Worm (Caenorhabditis elegans) whole organism, L4 larva: ENCODE measurements around the gene blos-7.

Source experiments
- D1046.2 ChIP-seq: fragments of 200-800 bp; sonication (Bioruptor generic); IDR thresholded peaks from 2 replicates; pipeline ENCODE4 v1.3.6; 2022; ENCODE audit warnings: missing genetic modification characterization, missing compliant biosample characterization
- F26F4.8 ChIP-seq: fragments of 200-800 bp; sonication (Bioruptor generic); conservative IDR thresholded peaks from 2 replicates; pipeline ENCODE4 v1.3.6; 2022; ENCODE audit warnings: missing genetic modification characterization, missing compliant biosample characterization
- F44E2.7 ChIP-seq: fragments of 200-800 bp; sonication (Bioruptor generic); IDR thresholded peaks from 2 replicates; pipeline ENCODE4 v2.1.2; 2022; ENCODE audit warnings: missing genetic modification characterization, missing compliant biosample characterization
- T26A8.4 ChIP-seq: fragments of 200-800 bp; sonication (Bioruptor generic); IDR thresholded peaks from 2 replicates; pipeline ENCODE4 v1.3.6; 2022; ENCODE audit warnings: missing genetic modification characterization, missing compliant biosample characterization
- Y105C5A.15 ChIP-seq: fragments of 200-800 bp; sonication (Bioruptor generic); IDR thresholded peaks from 2 replicates; pipeline ENCODE4 v1.3.6; 2022; ENCODE audit warnings: missing genetic modification characterization, missing compliant biosample characterization
- Y48G9A.11 ChIP-seq: fragments of 200-800 bp; sonication (Bioruptor generic); IDR thresholded peaks from 2 replicates; pipeline ENCODE4 v1.3.6; 2022; ENCODE audit warnings: missing genetic modification reagents, missing genetic modification characterization, missing compliant biosample characterization
- Y75B8A.6 ChIP-seq: fragments of 200-800 bp; sonication (Bioruptor generic); IDR thresholded peaks from 2 replicates; pipeline ENCODE4 v1.3.6; 2022; ENCODE audit warnings: missing genetic modification reagents, missing genetic modification characterization, missing compliant biosample characterization
- ZK337.2 ChIP-seq: fragments of 200-800 bp; sonication (Bioruptor generic); IDR thresholded peaks from 2 replicates; pipeline ENCODE4 v1.3.6; 2022; ENCODE audit warnings: missing genetic modification reagents, missing genetic modification characterization, missing compliant biosample characterization
- ZK546.5 ChIP-seq, 2 experiments: sonication (generic microtip); optimal IDR thresholded peaks; 2 replicates each; lab custom pipeline; 2017; ENCODE audit warnings: missing biosample characterization in 2 of 2, missing genetic modification characterization in 2 of 2
- aly-2 ChIP-seq: sonication (generic microtip); optimal IDR thresholded peaks from 2 replicates; lab custom pipeline; 2018; ENCODE audit warnings: missing biosample characterization, missing genetic modification characterization
- ceh-20 ChIP-seq: fragments of 200-800 bp; sonication (Bioruptor generic); IDR thresholded peaks from 2 replicates; pipeline ENCODE4 v1.3.6; 2022; ENCODE audit warnings: missing genetic modification reagents, missing genetic modification characterization, missing compliant biosample characterization
- ceh-44 ChIP-seq: fragments of 200-800 bp; sonication (Bioruptor generic); IDR thresholded peaks from 2 replicates; pipeline ENCODE4 v1.3.6; 2022; ENCODE audit warnings: missing genetic modification reagents, missing genetic modification characterization, missing compliant biosample characterization
- ceh-82 ChIP-seq: sonication (generic microtip); optimal IDR thresholded peaks from 2 replicates; lab custom pipeline; 2017; ENCODE audit warnings: missing biosample characterization, missing genetic modification characterization
- ctbp-1 ChIP-seq: fragments of 200-800 bp; sonication (Bioruptor generic); IDR thresholded peaks from 2 replicates; pipeline ENCODE4 v1.3.6; 2022; ENCODE audit warnings: missing genetic modification reagents, missing genetic modification characterization, missing compliant biosample characterization
- daf-19 ChIP-seq: fragments of 200-800 bp; sonication (Bioruptor generic); conservative IDR thresholded peaks from 2 replicates; pipeline ENCODE4 v1.3.6; 2022; ENCODE audit warnings: missing genetic modification characterization, missing compliant biosample characterization
- dpl-1 ChIP-seq: fragments of 150-350 bp; optimal IDR thresholded peaks from 2 replicates; lab custom pipeline; 2014; ENCODE audit warnings: missing biosample characterization, missing genetic modification reagents, missing genetic modification characterization
- egl-27 ChIP-seq: sonication (generic microtip); optimal IDR thresholded peaks from 3 replicates; lab custom pipeline; 2017; ENCODE audit warnings: missing biosample characterization, missing genetic modification reagents, missing genetic modification characterization
- egl-43 ChIP-seq: fragments of 200-800 bp; sonication (Bioruptor generic); IDR thresholded peaks from 2 replicates; pipeline ENCODE4 v1.3.6; 2022; ENCODE audit warnings: missing genetic modification reagents, missing genetic modification characterization, missing compliant biosample characterization
- hmg-1.1 ChIP-seq: fragments of 200-800 bp; sonication (Bioruptor generic); IDR thresholded peaks from 2 replicates; pipeline ENCODE4 v1.3.6; 2022; ENCODE audit warnings: missing genetic modification reagents, missing genetic modification characterization, missing compliant biosample characterization
- lim-7 ChIP-seq: fragments of 200-800 bp; sonication (Bioruptor generic); IDR thresholded peaks from 2 replicates; pipeline ENCODE4 v1.3.6; 2022; ENCODE audit warnings: missing genetic modification characterization, missing compliant biosample characterization
- lin-15B ChIP-seq: fragments of 150-350 bp; sonication (generic microtip); optimal IDR thresholded peaks from 3 replicates; lab custom pipeline; 2014; ENCODE audit warnings: missing biosample characterization, missing genetic modification characterization
- lir-3 ChIP-seq: sonication (generic microtip); optimal IDR thresholded peaks from 2 replicates; lab custom pipeline; 2016; ENCODE audit warnings: mild to moderate bottlenecking, missing genetic modification characterization, missing compliant biosample characterization
- lsy-2 ChIP-seq, 2 experiments: fragments of 150-350 bp in 1 of 2; sonication (generic microtip) in 1 of 2; optimal IDR thresholded peaks; 2 replicates each; lab custom pipeline; 2014 to 2017; ENCODE audit warnings: missing biosample characterization in 2 of 2, missing genetic modification characterization in 2 of 2
- mdl-1 ChIP-seq, 2 experiments: fragments of 150-350 bp in 1 of 2; sonication (generic microtip) in 1 of 2; optimal IDR thresholded peaks; 2 replicates each; lab custom pipeline; 2014 to 2017; ENCODE audit warnings: missing biosample characterization in 2 of 2, missing genetic modification characterization in 2 of 2
- mep-1 ChIP-seq: fragments of 150-350 bp; sonication (generic microtip); optimal IDR thresholded peaks from 3 replicates; lab custom pipeline; 2014; ENCODE audit warnings: missing biosample characterization, missing genetic modification characterization
- mes-2 ChIP-seq: sonication (generic microtip); optimal IDR thresholded peaks from 2 replicates; lab custom pipeline; 2016; ENCODE audit warnings: missing genotype, mild to moderate bottlenecking, missing genetic modification characterization, missing compliant biosample characterization; ENCODE audit not compliant: poor library complexity, severe bottlenecking
- nhr-102 ChIP-seq: sonication (generic microtip); optimal IDR thresholded peaks from 2 replicates; lab custom pipeline; 2016; ENCODE audit warnings: mild to moderate bottlenecking, missing genetic modification characterization, moderate library complexity, missing compliant biosample characterization
- nhr-11 ChIP-seq: fragments of 150-350 bp; optimal IDR thresholded peaks from 2 replicates; lab custom pipeline; 2014; ENCODE audit warnings: missing biosample characterization, missing genetic modification characterization
- nhr-111 ChIP-seq: fragments of 200-800 bp; sonication (Bioruptor generic); optimal IDR thresholded peaks from 2 replicates; lab custom pipeline; 2018; ENCODE audit warnings: mild to moderate bottlenecking, missing genetic modification characterization, missing compliant biosample characterization
- nhr-237 ChIP-seq: sonication (generic microtip); optimal IDR thresholded peaks from 2 replicates; lab custom pipeline; 2017; ENCODE audit warnings: missing biosample characterization, missing genetic modification characterization
- nhr-25 ChIP-seq: sonication (generic microtip); optimal IDR thresholded peaks from 2 replicates; lab custom pipeline; 2017; ENCODE audit warnings: missing genetic modification characterization, mild to moderate bottlenecking, missing compliant biosample characterization, antibody characterized with exemption, moderate library complexity, borderline replicate concordance; ENCODE audit not compliant: insufficient read depth
- nhr-28 ChIP-seq: fragments of 150-350 bp; optimal IDR thresholded peaks from 2 replicates; lab custom pipeline; 2014; ENCODE audit warnings: missing biosample characterization, missing genetic modification characterization
- nhr-48 ChIP-seq: sonication (generic microtip); optimal IDR thresholded peaks from 2 replicates; lab custom pipeline; 2016; ENCODE audit warnings: mild to moderate bottlenecking, missing genetic modification characterization, missing compliant biosample characterization
- nhr-76 ChIP-seq: fragments of 150-350 bp; optimal IDR thresholded peaks from 2 replicates; lab custom pipeline; 2014; ENCODE audit warnings: missing biosample characterization, missing genetic modification characterization
- nhr-77 ChIP-seq: fragments of 150-350 bp; optimal IDR thresholded peaks from 2 replicates; lab custom pipeline; 2014; ENCODE audit warnings: missing biosample characterization, missing genetic modification characterization
- pha-4 ChIP-seq, 2 experiments: fragments of 150-350 bp in 1 of 2; fragments of 200-800 bp in 1 of 2; sonication (Bioruptor generic) in 1 of 2; IDR thresholded peaks in 1 of 2; optimal IDR thresholded peaks in 1 of 2; 2 replicates each; pipeline versions ENCODE4 v1.3.6 to Lab custom; 2014 to 2022; ENCODE audit warnings: missing genetic modification characterization in 2 of 2, missing genetic modification reagents in 2 of 2, missing biosample characterization in 1 of 2, missing compliant biosample characterization in 1 of 2
- php-3 ChIP-seq: fragments of 200-800 bp; sonication (Bioruptor generic); IDR thresholded peaks from 2 replicates; pipeline ENCODE4 v1.3.6; 2022; ENCODE audit warnings: missing genetic modification reagents, missing genetic modification characterization, missing compliant biosample characterization
- pqm-1 ChIP-seq: sonication (generic microtip); optimal IDR thresholded peaks from 2 replicates; lab custom pipeline; 2017; ENCODE audit warnings: missing biosample characterization, missing genetic modification characterization
- snpc-1.2 ChIP-seq: fragments of 200-800 bp; sonication (Bioruptor generic); IDR thresholded peaks from 2 replicates; pipeline ENCODE4 v1.3.6; 2022; ENCODE audit warnings: missing genetic modification reagents, missing genetic modification characterization, missing compliant biosample characterization
- snpc-4 ChIP-seq: fragments of 150-350 bp; optimal IDR thresholded peaks from 2 replicates; lab custom pipeline; 2014; ENCODE audit warnings: missing biosample characterization, missing genetic modification characterization
- spr-1 ChIP-seq: sonication (generic microtip); optimal IDR thresholded peaks from 2 replicates; lab custom pipeline; 2016; ENCODE audit warnings: mild to moderate bottlenecking, missing genetic modification characterization, missing compliant biosample characterization
- spr-3 ChIP-seq: fragments of 200-800 bp; sonication (Bioruptor generic); optimal IDR thresholded peaks from 2 replicates; lab custom pipeline; 2018; ENCODE audit warnings: mild to moderate bottlenecking, missing genetic modification characterization, missing compliant biosample characterization
- tag-97 ChIP-seq: fragments of 200-800 bp; sonication (Bioruptor generic); IDR thresholded peaks from 2 replicates; pipeline ENCODE4 v1.3.6; 2022; ENCODE audit warnings: missing genetic modification characterization, missing compliant biosample characterization
- unc-130 ChIP-seq: sonication (generic microtip); optimal IDR thresholded peaks from 2 replicates; lab custom pipeline; 2016; ENCODE audit warnings: missing genetic modification reagents, missing genetic modification characterization, missing compliant biosample characterization
- vab-7 ChIP-seq: fragments of 200-800 bp; sonication (Bioruptor generic); IDR thresholded peaks from 2 replicates; pipeline ENCODE4 v1.3.6; 2022; ENCODE audit warnings: missing genetic modification reagents, missing genetic modification characterization, missing compliant biosample characterization
- zfp-3 ChIP-seq: fragments of 200-800 bp; sonication (Bioruptor generic); conservative IDR thresholded peaks from 2 replicates; pipeline ENCODE4 v1.3.6; 2022; ENCODE audit warnings: missing genetic modification reagents, missing genetic modification characterization, missing compliant biosample characterization
- zip-11 ChIP-seq: fragments of 200-800 bp; sonication (Bioruptor generic); IDR thresholded peaks from 2 replicates; pipeline ENCODE4 v1.3.6; 2022; ENCODE audit warnings: missing genetic modification characterization, missing compliant biosample characterization
- ztf-7 ChIP-seq: fragments of 150-350 bp; optimal IDR thresholded peaks from 2 replicates; lab custom pipeline; 2014; ENCODE audit warnings: missing biosample characterization, missing genetic modification characterization

Gene blos-7

DNA sequence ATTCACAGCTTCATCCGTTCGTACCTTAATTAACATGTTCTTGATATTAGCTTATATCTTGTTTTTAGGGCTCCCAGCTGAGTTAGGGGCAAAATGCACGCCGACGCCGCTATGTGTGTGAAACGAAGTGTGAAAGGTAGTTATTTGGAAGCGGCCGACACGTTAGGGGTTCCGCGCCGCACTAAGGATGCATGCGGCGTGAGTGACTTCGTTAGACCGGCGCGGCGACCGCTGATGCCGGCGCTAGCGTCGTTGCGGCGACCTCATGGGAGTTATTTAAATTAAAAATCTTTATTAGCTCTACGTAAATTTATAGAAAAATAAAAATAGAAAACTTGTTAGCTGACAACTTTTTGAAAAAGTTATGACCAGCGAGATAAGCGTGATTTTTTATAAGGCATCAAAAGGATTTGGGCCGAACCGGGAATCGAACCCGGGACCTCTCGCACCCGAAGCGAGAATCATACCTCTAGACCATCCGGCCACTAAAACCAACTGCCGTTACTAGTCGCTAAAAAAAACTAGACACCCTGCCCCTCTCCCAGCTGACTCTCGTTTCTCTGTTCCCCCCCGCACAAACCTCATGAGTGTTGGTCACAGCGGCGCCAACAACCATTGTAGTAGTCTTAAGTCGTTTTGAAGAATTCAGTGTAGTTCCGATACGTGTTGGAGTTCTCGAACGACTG is 30.8 kb downstream of the blos-7 start (continued):
- TF ChIP-seq Y75B8A.6 (GFP tag; lab: Robert Waterston, UW) = 0 out of 2 replicates have a peak, but pooled peaks have one; percentile 23
- TF ChIP-seq nhr-11 = no peak
- peak; percentile 36 for TF ChIP-seq spr-3 (GFP tag; lab: Kevin White, UChicago)
- no peak for TF ChIP-seq zip-11 (GFP tag; lab: Robert Waterston, UW)
- TF ChIP-seq zfp-3 (GFP tag; lab: Robert Waterston, UW) = 0 out of 2 replicates have a peak, but pooled peaks have one; percentile 48
- no peak for TF ChIP-seq lin-15B (tag; lab: Kevin White, UChicago)
- peak; percentile 56 for TF ChIP-seq nhr-111 (GFP tag; lab: Kevin White, UChicago)
- TF ChIP-seq ceh-44 (GFP tag; lab: Robert Waterston, UW) = peak; percentile 73; the same call in 1 of the 2 replicates
- no peak for TF ChIP-seq nhr-25 (tag; lab: Kevin White, UChicago)

DNA sequence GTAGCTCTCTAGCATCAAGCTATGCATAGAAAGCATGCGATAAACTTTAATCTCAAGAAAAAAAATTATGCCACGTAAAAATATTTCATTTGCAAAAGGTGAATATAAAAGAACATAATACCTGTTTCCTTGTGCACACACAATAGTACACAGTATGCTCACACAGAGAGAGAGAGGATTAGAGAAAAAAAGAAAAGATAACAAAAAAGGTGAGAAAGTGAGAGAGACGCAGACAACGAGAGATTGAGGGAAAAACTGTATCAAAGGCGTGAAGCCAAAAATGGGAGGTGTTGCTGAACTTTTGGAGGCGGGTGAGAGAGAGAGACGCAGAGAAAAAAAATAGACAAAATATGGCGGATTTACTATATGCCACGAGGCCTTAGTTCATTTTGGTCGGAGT is 34.4 kb downstream of the blos-7 start:
- no peak for TF ChIP-seq ceh-44 (GFP tag; lab: Robert Waterston, UW)
- TF ChIP-seq nhr-102 = peak; percentile 27
- TF ChIP-seq ctbp-1 (GFP tag; lab: Robert Waterston, UW) = no peak
- TF ChIP-seq snpc-1.2 (GFP tag; lab: Robert Waterston, UW) = no peak
- TF ChIP-seq Y105C5A.15 = no peak
- no peak for TF ChIP-seq egl-43 (GFP tag; lab: Robert Waterston, UW)
- TF ChIP-seq lsy-2 (tag; optimal IDR thresholded peaks at IDR 0.05; lab: Kevin White, UChicago) = no peak
- TF ChIP-seq zip-11 (GFP tag; lab: Robert Waterston, UW) = no peak
- TF ChIP-seq lir-3 (tag; lab: Kevin White, UChicago) = no peak
- no peak for TF ChIP-seq ztf-7 (tag; lab: Kevin White, UChicago)
- no peak for TF ChIP-seq nhr-76
- no peak for TF ChIP-seq ceh-20
- no peak for TF ChIP-seq pha-4 (GFP tag; IDR thresholded peaks at IDR 0.05; lab: Robert Waterston, UW)
- TF ChIP-seq pha-4 (tag; optimal IDR thresholded peaks at IDR 0.05; lab: Kevin White, UChicago) = peak; percentile 63
- TF ChIP-seq lin-15B (tag; lab: Kevin White, UChicago) = no peak
- TF ChIP-seq daf-19 = no peak
- no peak for TF ChIP-seq F26F4.8 (GFP tag; lab: Robert Waterston, UW)
- no peak for TF ChIP-seq php-3 (GFP tag; lab: Robert Waterston, UW)
- TF ChIP-seq nhr-48 (tag; lab: Kevin White, UChicago) = peak; percentile 25
- no peak for TF ChIP-seq egl-27 (tag; lab: Kevin White, UChicago)
- peak; percentile 36; the same call in 1 of the 2 replicates for TF ChIP-seq T26A8.4 (GFP tag; lab: Robert Waterston, UW)
- TF ChIP-seq F44E2.7 (GFP tag; lab: Robert Waterston, UW) = no peak
- no peak for TF ChIP-seq tag-97 (GFP tag; lab: Robert Waterston, UW)
- no peak for TF ChIP-seq snpc-4 (tag; lab: Kevin White, UChicago)
- TF ChIP-seq mes-2 = peak; percentile 57
- TF ChIP-seq vab-7 (GFP tag; lab: Robert Waterston, UW) = no peak
- TF ChIP-seq hmg-1.1 (GFP tag; lab: Robert Waterston, UW) = no peak
- peak; percentile 50 for TF ChIP-seq mep-1
- TF ChIP-seq nhr-28 (tag; lab: Kevin White, UChicago) = peak; percentile 73
- TF ChIP-seq spr-1 (tag; lab: Kevin White, UChicago) = no peak
- no peak for TF ChIP-seq ZK546.5 (tag; optimal IDR thresholded peaks at IDR 0.05; lab: Kevin White, UChicago)
- TF ChIP-seq dpl-1 (GFP tag; lab: Kevin White, UChicago) = no peak
- TF ChIP-seq lim-7 (GFP tag; lab: Robert Waterston, UW) = no peak
- no peak for TF ChIP-seq ZK337.2 (GFP tag; lab: Robert Waterston, UW)
- TF ChIP-seq nhr-237 = no peak
- TF ChIP-seq Y48G9A.11 (GFP tag; lab: Robert Waterston, UW) = no peak
- TF ChIP-seq ceh-82 (tag; lab: Kevin White, UChicago) = no peak
- no peak for TF ChIP-seq nhr-111 (GFP tag; lab: Kevin White, UChicago)
- TF ChIP-seq D1046.2 (GFP tag; lab: Robert Waterston, UW) = no peak
- peak; percentile 48 for TF ChIP-seq pqm-1
- TF ChIP-seq mdl-1 (tag; optimal IDR thresholded peaks at IDR 0.05; lab: Kevin White, UChicago) = no peak
- TF ChIP-seq nhr-77 (tag; lab: Kevin White, UChicago) = no peak
- TF ChIP-seq aly-2 (tag; lab: Kevin White, UChicago) = no peak
- no peak for TF ChIP-seq unc-130 (GFP tag; lab: Kevin White, UChicago)
